Fruit fly (Drosophila melanogaster) whole organism, adult: ENCODE data around the gene trx.

Experiments used
- CG11617 ChIP-seq: fragments of 200-800 bp; sonication (Bioruptor generic); optimal IDR thresholded peaks from 2 replicates; lab custom pipeline; 2017; ENCODE audit warnings: mild to moderate bottlenecking, missing biosample characterization, missing genetic modification reagents, missing genetic modification characterization
- CG12768 ChIP-seq: fragments of 200-800 bp; sonication (Bioruptor generic); optimal IDR thresholded peaks from 2 replicates; lab custom pipeline; 2017; ENCODE audit warnings: missing biosample characterization, missing genetic modification characterization, mild to moderate bottlenecking, moderate library complexity, missing genetic modification reagents
- CG14711 ChIP-seq: fragments of 200-800 bp; sonication (Bioruptor generic); optimal IDR thresholded peaks from 2 replicates; lab custom pipeline; 2018; ENCODE audit warnings: missing biosample characterization, mild to moderate bottlenecking, missing genetic modification characterization, moderate library complexity
- CG1620 ChIP-seq: fragments of 200-800 bp; sonication (Bioruptor generic); optimal IDR thresholded peaks from 2 replicates; lab custom pipeline; 2016; ENCODE audit warnings: missing biosample characterization, missing genetic modification characterization
- CG33017 ChIP-seq: fragments of 200-800 bp; sonication (Bioruptor generic); optimal IDR thresholded peaks from 2 replicates; lab custom pipeline; 2018; ENCODE audit warnings: missing biosample characterization, mild to moderate bottlenecking, missing genetic modification characterization, moderate library complexity
- CG5204 ChIP-seq: fragments of 200-800 bp; sonication (Bioruptor generic); optimal IDR thresholded peaks from 2 replicates; lab custom pipeline; 2016; ENCODE audit warnings: missing biosample characterization, missing genetic modification characterization
- CG7045 ChIP-seq: fragments of 200-800 bp; sonication (Bioruptor generic); optimal IDR thresholded peaks from 2 replicates; lab custom pipeline; 2017; ENCODE audit warnings: missing biosample characterization, mild to moderate bottlenecking, missing genetic modification characterization
- CG7101 ChIP-seq: fragments of 200-800 bp; sonication (Bioruptor generic); optimal IDR thresholded peaks from 2 replicates; lab custom pipeline; 2018; ENCODE audit warnings: missing biosample characterization, mild to moderate bottlenecking, missing genetic modification characterization, moderate library complexity
- Clk ChIP-seq: fragments of 200-800 bp; sonication (Bioruptor generic); optimal IDR thresholded peaks from 2 replicates; lab custom pipeline; 2017; ENCODE audit warnings: missing biosample characterization, missing genetic modification characterization
- Crg-1 ChIP-seq: fragments of 200-800 bp; sonication (Bioruptor generic); optimal IDR thresholded peaks from 2 replicates; lab custom pipeline; 2016; ENCODE audit warnings: missing biosample characterization, missing genetic modification characterization
- Hr96 ChIP-seq: fragments of 200-800 bp; sonication (Bioruptor generic); optimal IDR thresholded peaks from 2 replicates; lab custom pipeline; 2016; ENCODE audit warnings: missing biosample characterization, missing genetic modification characterization
- Mnt ChIP-seq: fragments of 200-800 bp; sonication (Bioruptor generic); optimal IDR thresholded peaks from 2 replicates; lab custom pipeline; 2016; ENCODE audit warnings: missing biosample characterization, mild to moderate bottlenecking, missing genetic modification characterization
- bab1 ChIP-seq: fragments of 200-800 bp; sonication (Bioruptor generic); optimal IDR thresholded peaks from 3 replicates; lab custom pipeline; 2019; ENCODE audit warnings: missing biosample characterization, mild to moderate bottlenecking, missing genetic modification characterization, moderate library complexity
- cic ChIP-seq: fragments of 200-800 bp; sonication (Bioruptor generic); optimal IDR thresholded peaks from 2 replicates; lab custom pipeline; 2017; ENCODE audit warnings: missing biosample characterization, mild to moderate bottlenecking, missing genetic modification characterization, moderate library complexity
- cnc ChIP-seq, 2 experiments: fragments of >200 bp; optimal IDR thresholded peaks; 2 replicates each; lab custom pipeline; 2017
- kay ChIP-seq: fragments of 200-800 bp; sonication (Bioruptor generic); peaks from one replicate; lab custom pipeline; 2016; ENCODE audit warnings: missing biosample characterization, missing genetic modification characterization, borderline replicate concordance
- ovo ChIP-seq: fragments of 200-800 bp; sonication (Bioruptor generic); optimal IDR thresholded peaks from 2 replicates; lab custom pipeline; 2016; ENCODE audit warnings: missing biosample characterization, missing genetic modification characterization
- pad ChIP-seq: fragments of 200-800 bp; sonication (Bioruptor generic); optimal IDR thresholded peaks from 3 replicates; lab custom pipeline; 2017; ENCODE audit warnings: missing biosample characterization, missing genetic modification characterization, mild to moderate bottlenecking, moderate library complexity, missing genetic modification reagents
- tj ChIP-seq: fragments of 200-800 bp; sonication (Bioruptor generic); optimal IDR thresholded peaks from 3 replicates; lab custom pipeline; 2017; ENCODE audit warnings: missing biosample characterization, mild to moderate bottlenecking, missing genetic modification characterization, moderate library complexity
- toe ChIP-seq: fragments of 200-800 bp; sonication (Bioruptor generic); optimal IDR thresholded peaks from 2 replicates; lab custom pipeline; 2016; ENCODE audit warnings: missing biosample characterization, missing genetic modification characterization

Gene trx

dm6 chr3R:14292307-14292711 is 5.6 kb upstream of the trx start:
- TF ChIP-seq cic (GFP tag; lab: Kevin White, UChicago): no peak
- no peak for TF ChIP-seq CG7045 (GFP tag; lab: Kevin White, UChicago)
- TF ChIP-seq CG14711 (tag; lab: Kevin White, UChicago): no peak
- no peak for TF ChIP-seq Mnt (GFP tag; lab: Kevin White, UChicago)
- no peak for TF ChIP-seq tj (GFP tag; lab: Kevin White, UChicago)
- no peak for TF ChIP-seq CG12768 (GFP tag; lab: Kevin White, UChicago)
- no peak for TF ChIP-seq Hr96 (GFP tag; lab: Kevin White, UChicago)
- TF ChIP-seq CG7101 (tag; lab: Kevin White, UChicago): no peak

DNA sequence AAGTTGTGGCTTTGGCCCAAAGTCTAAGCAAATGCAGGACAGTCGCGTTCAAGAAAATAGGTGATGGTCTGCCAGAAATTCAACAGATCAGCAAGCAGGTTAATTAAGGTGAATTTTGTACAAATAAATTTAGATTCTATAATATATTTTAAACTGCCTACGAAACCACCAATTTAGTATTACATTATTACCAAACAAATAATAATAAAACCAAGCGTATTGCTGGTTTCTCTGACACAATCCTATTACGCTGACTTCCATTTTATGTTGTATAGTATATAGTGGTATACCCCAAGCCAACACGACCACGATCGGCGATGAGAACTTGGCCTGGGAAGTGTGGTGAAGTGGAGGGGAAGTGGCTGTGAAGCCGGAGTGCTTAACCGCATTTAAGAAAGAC is 4.7 kb upstream of the trx start:
- TF ChIP-seq Clk (GFP tag; lab: Kevin White, UChicago): no peak
- TF ChIP-seq pad: no peak
- no peak for TF ChIP-seq CG1620 (GFP tag; lab: Kevin White, UChicago)
- peak; percentile 62 for TF ChIP-seq bab1 (GFP tag; lab: Kevin White, UChicago)
- no peak for TF ChIP-seq cic (GFP tag; lab: Kevin White, UChicago)
- no peak for TF ChIP-seq CG5204
- TF ChIP-seq cnc (optimal IDR thresholded peaks at IDR 0.05; lab: Kevin White, UChicago): no peak
- TF ChIP-seq CG7045 (GFP tag; lab: Kevin White, UChicago): no peak
- peak; percentile 41 for TF ChIP-seq CG14711 (tag; lab: Kevin White, UChicago)
- no peak for TF ChIP-seq CG33017
- TF ChIP-seq Hr96 (GFP tag; lab: Kevin White, UChicago): no peak
- TF ChIP-seq CG12768 (GFP tag; lab: Kevin White, UChicago): no peak
- no peak for TF ChIP-seq CG11617
- no peak for TF ChIP-seq toe
- TF ChIP-seq Mnt (GFP tag; lab: Kevin White, UChicago): no peak
- no peak for TF ChIP-seq kay (GFP tag; lab: Kevin White, UChicago)
- TF ChIP-seq CG7101 (tag; lab: Kevin White, UChicago): no peak
- TF ChIP-seq Crg-1 (GFP tag; lab: Kevin White, UChicago): no peak
- peak; percentile 79 for TF ChIP-seq tj (GFP tag; lab: Kevin White, UChicago)
- no peak for TF ChIP-seq ovo (GFP tag; lab: Kevin White, UChicago)

- TF ChIP-seq cnc (optimal IDR thresholded peaks at IDR 0.05; lab: Kevin White, UChicago): no peak
- TF ChIP-seq tj (GFP tag; lab: Kevin White, UChicago): no peak
- no peak for TF ChIP-seq CG5204
- TF ChIP-seq CG33017: no peak
- peak; percentile 30 for TF ChIP-seq Mnt (GFP tag; lab: Kevin White, UChicago)
- no peak for TF ChIP-seq Hr96 (GFP tag; lab: Kevin White, UChicago)
- TF ChIP-seq toe: no peak
- TF ChIP-seq pad: peak; percentile 6
- TF ChIP-seq CG12768 (GFP tag; lab: Kevin White, UChicago): no peak
- TF ChIP-seq ovo (GFP tag; lab: Kevin White, UChicago): no peak
- no peak for TF ChIP-seq cic (GFP tag; lab: Kevin White, UChicago)
- TF ChIP-seq bab1 (GFP tag; lab: Kevin White, UChicago): peak; percentile 53
- no peak for TF ChIP-seq Crg-1 (GFP tag; lab: Kevin White, UChicago)
- peak; percentile 44 for TF ChIP-seq kay (GFP tag; lab: Kevin White, UChicago)
- TF ChIP-seq CG7045 (GFP tag; lab: Kevin White, UChicago): no peak
- TF ChIP-seq CG14711 (tag; lab: Kevin White, UChicago): peak; percentile 15
- no peak for TF ChIP-seq CG7101 (tag; lab: Kevin White, UChicago)
- TF ChIP-seq CG1620 (GFP tag; lab: Kevin White, UChicago): no peak
These were observed 3.5 kb upstream of the trx start for dm6 chr3R:14289958-14290835.

dm6 chr3R:14288669-14289383 is 2.1 kb upstream of the trx start, which contains the start of gene red:
red (plus strand) TSS chr3R:14289071.
- TF ChIP-seq Crg-1 (GFP tag; lab: Kevin White, UChicago) (peak; percentile 16), Mnt (GFP tag; lab: Kevin White, UChicago) (peak; percentile 43), toe (peak; percentile 68), CG1620 (GFP tag; lab: Kevin White, UChicago) (no peak), cnc (optimal IDR thresholded peaks at IDR 0.05; lab: Kevin White, UChicago) (peak in 1 of 2 experiments; percentile 5), ovo (GFP tag; lab: Kevin White, UChicago) (peak; percentile 37), kay (GFP tag; lab: Kevin White, UChicago) (peak; percentile 94), CG7101 (tag; lab: Kevin White, UChicago) (peak; percentile 84), bab1 (GFP tag; lab: Kevin White, UChicago) (peak; percentile 32), CG33017 (peak; percentile 86), CG12768 (GFP tag; lab: Kevin White, UChicago) (peak; percentile 77), Clk (GFP tag; lab: Kevin White, UChicago) (peak; percentile 78), CG14711 (tag; lab: Kevin White, UChicago) (peak; percentile 78), pad (peak; percentile 96), tj (GFP tag; lab: Kevin White, UChicago) (peak; percentile 31), CG5204 (peak; percentile 81), CG11617 (peak; percentile 85), CG7045 (GFP tag; lab: Kevin White, UChicago) (peak; percentile 54), cic (GFP tag; lab: Kevin White, UChicago) (peak; percentile 78), Hr96 (GFP tag; lab: Kevin White, UChicago) (peak; percentile 62)
